Worm (Caenorhabditis elegans) whole organism, L1 larva: ENCODE measurements around the gene bud-13.
"Not testable (repeated sequence)": the region's sequence is repeated elsewhere in the genome, so short reads cannot be mapped to it uniquely, and the experiment has no call there.

ENCODE experiments used
- C16A3.4 ChIP-seq: fragments of 150-350 bp; optimal IDR thresholded peaks from 2 replicates; lab custom pipeline; 2014; ENCODE audit warnings: missing biosample characterization, missing genetic modification characterization
- Y116A8C.19 ChIP-seq: sonication (generic microtip); optimal IDR thresholded peaks from 2 replicates; lab custom pipeline; 2016; ENCODE audit warnings: missing compliant biosample characterization, missing genetic modification characterization, borderline replicate concordance
- aly-2 ChIP-seq: fragments of 150-350 bp; optimal IDR thresholded peaks from 2 replicates; lab custom pipeline; 2014; ENCODE audit warnings: missing biosample characterization, missing genetic modification characterization
- ceh-63 ChIP-seq: fragments of 200-800 bp; sonication (Bioruptor generic); optimal IDR thresholded peaks from 2 replicates; lab custom pipeline; 2018; ENCODE audit warnings: mild to moderate bottlenecking, missing genetic modification characterization, missing compliant biosample characterization
- ceh-82 ChIP-seq, 3 experiments: fragments of 150-350 bp in 1 of 3; sonication (generic microtip) in 2 of 3; optimal IDR thresholded peaks; 2 replicates each; lab custom pipeline; 2014 to 2017; ENCODE audit warnings: missing biosample characterization in 3 of 3, missing genetic modification characterization in 3 of 3
- dpl-1 ChIP-seq, 3 experiments: fragments of 150-350 bp in 2 of 3; sonication (generic microtip) in 1 of 3; optimal IDR thresholded peaks; 2 replicates each; lab custom pipeline; 2014 to 2017; ENCODE audit warnings: missing biosample characterization in 3 of 3, missing genetic modification characterization in 3 of 3, missing genetic modification reagents in 3 of 3
- dsc-1 ChIP-seq: sonication (generic microtip); optimal IDR thresholded peaks from 2 replicates; lab custom pipeline; 2016; ENCODE audit warnings: mild to moderate bottlenecking, missing genetic modification characterization, missing compliant biosample characterization
- egl-13 ChIP-seq: sonication (generic microtip); optimal IDR thresholded peaks from 2 replicates; lab custom pipeline; 2016; ENCODE audit warnings: missing genotype, missing genetic modification reagents, missing genetic modification characterization, missing compliant biosample characterization
- egl-27 ChIP-seq, 2 experiments: fragments of 150-350 bp in 1 of 2; sonication (generic microtip); optimal IDR thresholded peaks; 3 replicates each; lab custom pipeline; 2017 to 2018; ENCODE audit warnings: missing biosample characterization in 2 of 2, missing genetic modification characterization in 2 of 2, missing genetic modification reagents in 2 of 2
- elt-2 ChIP-seq: sonication (generic microtip); optimal IDR thresholded peaks from 2 replicates; lab custom pipeline; 2016; ENCODE audit warnings: missing genetic modification characterization, mild to moderate bottlenecking, inconsistent platforms, missing compliant biosample characterization, missing genetic modification reagents
- ets-5 ChIP-seq: fragments of 200-800 bp; sonication (Bioruptor generic); IDR thresholded peaks from 2 replicates; pipeline ENCODE4 v1.3.6; 2022; ENCODE audit warnings: missing genetic modification characterization, missing compliant biosample characterization
- hlh-17 ChIP-seq: fragments of 200-800 bp; sonication (Bioruptor generic); optimal IDR thresholded peaks from 2 replicates; lab custom pipeline; 2018; ENCODE audit warnings: missing genetic modification characterization, mild to moderate bottlenecking, missing compliant biosample characterization, moderate library complexity, borderline replicate concordance
- hpl-2 ChIP-seq: fragments of 150-350 bp; optimal IDR thresholded peaks from 2 replicates; lab custom pipeline; 2014; ENCODE audit warnings: missing biosample characterization, missing genetic modification reagents, missing genetic modification characterization
- irx-1 ChIP-seq: sonication (generic microtip); optimal IDR thresholded peaks from 2 replicates; lab custom pipeline; 2016; ENCODE audit warnings: missing genetic modification characterization, missing compliant biosample characterization
- jun-1 ChIP-seq: fragments of 150-350 bp; optimal IDR thresholded peaks from 2 replicates; lab custom pipeline; 2014; ENCODE audit warnings: missing biosample characterization, missing genetic modification reagents, missing genetic modification characterization
- lin-14 ChIP-seq: fragments of 200-800 bp; sonication (Bioruptor generic); optimal IDR thresholded peaks from 2 replicates; lab custom pipeline; 2018; ENCODE audit warnings: mild to moderate bottlenecking, missing genetic modification characterization, moderate library complexity, missing compliant biosample characterization
- lir-3 ChIP-seq: sonication (generic microtip); optimal IDR thresholded peaks from 2 replicates; lab custom pipeline; 2016; ENCODE audit warnings: mild to moderate bottlenecking, missing genetic modification characterization, moderate library complexity, missing compliant biosample characterization; ENCODE audit not compliant: poor library complexity
- lsy-2 ChIP-seq, 2 experiments: fragments of 150-350 bp; optimal IDR thresholded peaks; 2 replicates each; lab custom pipeline; 2014; ENCODE audit warnings: missing biosample characterization in 2 of 2, missing genetic modification characterization in 2 of 2
- mef-2 ChIP-seq: fragments of 150-350 bp; optimal IDR thresholded peaks from 2 replicates; lab custom pipeline; 2014; ENCODE audit warnings: missing biosample characterization, missing genetic modification characterization
- nhr-237 ChIP-seq: fragments of 150-350 bp; optimal IDR thresholded peaks from 2 replicates; lab custom pipeline; 2014; ENCODE audit warnings: missing biosample characterization, missing genetic modification characterization
- nhr-28 ChIP-seq: fragments of 150-350 bp; optimal IDR thresholded peaks from 2 replicates; lab custom pipeline; 2014; ENCODE audit warnings: missing biosample characterization, missing genetic modification characterization
- nhr-76 ChIP-seq: sonication (generic microtip); optimal IDR thresholded peaks from 2 replicates; lab custom pipeline; 2017; ENCODE audit warnings: missing biosample characterization, missing genetic modification characterization
- nhr-84 ChIP-seq: sonication (generic microtip); optimal IDR thresholded peaks from 2 replicates; lab custom pipeline; 2017; ENCODE audit warnings: missing biosample characterization, missing genetic modification characterization
- nhr-85 ChIP-seq: sonication (generic microtip); peaks from one replicate; lab custom pipeline; 2016; ENCODE audit warnings: missing genetic modification characterization, inconsistent platforms, missing compliant biosample characterization
- nhr-90 ChIP-seq: sonication (generic microtip); optimal IDR thresholded peaks from 2 replicates; lab custom pipeline; 2016; ENCODE audit warnings: mild to moderate bottlenecking, missing genetic modification characterization, missing compliant biosample characterization; ENCODE audit not compliant: poor library complexity
- pag-3 ChIP-seq: sonication (generic microtip); optimal IDR thresholded peaks from 2 replicates; lab custom pipeline; 2017; ENCODE audit warnings: missing genetic modification characterization, mild to moderate bottlenecking, missing compliant biosample characterization, antibody characterized with exemption, borderline replicate concordance; ENCODE audit not compliant: insufficient read depth
- pax-3 ChIP-seq: fragments of 200-800 bp; sonication (Bioruptor generic); optimal IDR thresholded peaks from 2 replicates; lab custom pipeline; 2018; ENCODE audit warnings: mild to moderate bottlenecking, missing genetic modification characterization, moderate library complexity, missing compliant biosample characterization
- rnt-1 ChIP-seq: sonication (generic microtip); optimal IDR thresholded peaks from 2 replicates; lab custom pipeline; 2016; ENCODE audit warnings: mild to moderate bottlenecking, missing genetic modification characterization, moderate library complexity, missing compliant biosample characterization
- snpc-4 ChIP-seq: fragments of 150-350 bp; optimal IDR thresholded peaks from 2 replicates; lab custom pipeline; 2014; ENCODE audit warnings: missing biosample characterization, missing genetic modification characterization
- sox-4 ChIP-seq: sonication (generic microtip); optimal IDR thresholded peaks from 2 replicates; lab custom pipeline; 2016; ENCODE audit warnings: missing genetic modification characterization, missing compliant biosample characterization
- sptf-1 ChIP-seq: fragments of 150-350 bp; optimal IDR thresholded peaks from 2 replicates; lab custom pipeline; 2014; ENCODE audit warnings: missing biosample characterization, missing genetic modification characterization
- sup-37 ChIP-seq: fragments of 200-800 bp; sonication (Bioruptor generic); optimal IDR thresholded peaks from 2 replicates; lab custom pipeline; 2018; ENCODE audit warnings: mild to moderate bottlenecking, missing genetic modification characterization, missing compliant biosample characterization
- tbx-2 ChIP-seq: sonication (generic microtip); optimal IDR thresholded peaks from 2 replicates; lab custom pipeline; 2016; ENCODE audit warnings: missing genetic modification characterization, missing compliant biosample characterization
- unc-86 ChIP-seq: sonication (generic microtip); optimal IDR thresholded peaks from 2 replicates; lab custom pipeline; 2016; ENCODE audit warnings: missing genetic modification characterization, missing compliant biosample characterization
- xbp-1 ChIP-seq: sonication (generic microtip); optimal IDR thresholded peaks from 2 replicates; lab custom pipeline; 2016; ENCODE audit warnings: missing genetic modification characterization, missing compliant biosample characterization
- ztf-11 ChIP-seq, 2 experiments: sonication (generic microtip); optimal IDR thresholded peaks; 2 replicates each; lab custom pipeline; 2016 to 2017; ENCODE audit warnings: missing genetic modification characterization in 2 of 2, missing biosample characterization in 1 of 2, missing compliant biosample characterization in 1 of 2

The bud-13 gene

ce11 chrIII:9010047-9010446 lies 42.5 kb upstream of the bud-13 start, which contains the start of gene F59B2.8:
Gene F59B2.8, minus strand, starts transcription at chrIII:9010197.
- TF ChIP-seq egl-13 (tag; lab: Kevin White, UChicago) (no peak), dsc-1 (tag; lab: Kevin White, UChicago) (no peak), tbx-2 (tag; lab: Kevin White, UChicago) (no peak), mef-2 (no peak), nhr-237 (tag; lab: Kevin White, UChicago) (no peak), dpl-1 (GFP tag; optimal IDR thresholded peaks at IDR 0.05; lab: Kevin White, UChicago) (no peak), ets-5 (GFP tag; lab: Robert Waterston, UW) (no peak), nhr-90 (tag; lab: Kevin White, UChicago) (no peak), egl-27 (tag; optimal IDR thresholded peaks at IDR 0.05; lab: Kevin White, UChicago) (no peak), aly-2 (tag; lab: Kevin White, UChicago) (no peak), ztf-11 (tag; optimal IDR thresholded peaks at IDR 0.05; lab: Kevin White, UChicago) (no peak), pag-3 (tag; lab: Kevin White, UChicago) (no peak), xbp-1 (no peak), ceh-82 (tag; optimal IDR thresholded peaks at IDR 0.05; lab: Kevin White, UChicago) (no peak)

ce11 chrIII:9007183-9007582 lies 39.7 kb upstream of the bud-13 start:
- TF ChIP-seq lsy-2 (tag; optimal IDR thresholded peaks at IDR 0.05; lab: Kevin White, UChicago) (peak in 1 of 2 experiments; percentile 21), lin-14 (peak; percentile 70), aly-2 (tag; lab: Kevin White, UChicago) (no peak), rnt-1 (tag; lab: Kevin White, UChicago) (peak; percentile 30), Y116A8C.19 (tag; lab: Kevin White, UChicago) (no peak), C16A3.4 (peak; percentile 3), pax-3 (tag; lab: Kevin White, UChicago) (no peak), elt-2 (tag; lab: Kevin White, UChicago) (peak; percentile 59)

- not testable (repeated sequence) for TF ChIP-seq nhr-84; egl-27 (tag; optimal IDR thresholded peaks at IDR 0.05; lab: Kevin White, UChicago); irx-1 (tag; lab: Kevin White, UChicago)
- TF ChIP-seq, all 84 proteins: peak for 0; not testable (repeated sequence) for 84
These were observed 38.4 kb upstream of the bud-13 start, which contains the start of gene rab-6.1 for ce11 chrIII:9005905-9006372. Gene rab-6.1, minus strand, starts transcription at chrIII:9005955.

ce11 chrIII:9004658-9005057 lies 37.1 kb upstream of the bud-13 start:
- TF ChIP-seq jun-1 (no peak), unc-86 (tag; lab: Kevin White, UChicago) (no peak), nhr-237 (tag; lab: Kevin White, UChicago) (no peak), xbp-1 (no peak), lir-3 (no peak), nhr-90 (tag; lab: Kevin White, UChicago) (no peak), sptf-1 (no peak), lin-14 (no peak), ceh-63 (GFP tag; lab: Kevin White, UChicago) (no peak), nhr-85 (no peak), nhr-28 (no peak), irx-1 (tag; lab: Kevin White, UChicago) (no peak), hlh-17 (no peak), nhr-84 (no peak), Y116A8C.19 (tag; lab: Kevin White, UChicago) (no peak), snpc-4 (tag; lab: Kevin White, UChicago) (no peak), sox-4 (tag; lab: Kevin White, UChicago) (no peak), nhr-76 (tag; lab: Kevin White, UChicago) (no peak), hpl-2 (GFP tag; lab: Kevin White, UChicago) (no peak), sup-37 (GFP tag; lab: Kevin White, UChicago) (no peak)
